Worm (Caenorhabditis elegans): ENCODE results near the gene F01D5.7.

DNA sequence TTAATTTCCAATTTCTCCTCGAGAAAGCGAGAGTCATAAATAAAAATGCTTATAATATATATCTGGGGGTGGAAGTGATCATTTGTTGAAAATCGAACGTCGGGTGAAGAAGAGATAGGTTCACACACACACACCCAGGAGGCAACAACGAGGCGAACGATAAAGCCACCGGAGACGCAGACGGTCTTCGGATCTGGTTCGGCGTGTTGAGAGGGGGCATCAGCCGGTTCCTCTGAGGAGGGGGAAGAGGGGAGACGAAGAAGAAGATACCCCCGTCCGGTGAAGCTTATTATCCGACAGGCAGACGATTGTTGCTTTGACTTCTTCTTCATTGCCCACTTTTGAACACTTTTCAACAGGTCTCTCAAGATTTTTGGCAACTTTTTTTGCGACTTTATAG, 3.7 kb upstream of the F01D5.7 start:
- TF ChIP-seq unc-130 (GFP tag; optimal IDR thresholded peaks at IDR 0.05) (no peak), zim-3 (tag; optimal IDR thresholded peaks at IDR 0.05) (no peak), F33H1.4 (GFP tag; IDR thresholded peaks at IDR 0.05) (no peak), attf-5 (GFP tag; optimal IDR thresholded peaks at IDR 0.05) (no peak), snpc-4 (GFP tag; optimal IDR thresholded peaks at IDR 0.05) (no peak), snpc-4 (tag; optimal IDR thresholded peaks at IDR 0.05) (no peak), ets-4 (GFP tag; optimal IDR thresholded peaks at IDR 0.05) (no peak)

Data from whole organism, young adult.